Worm (Caenorhabditis elegans) whole organism, L3 larva: Measurements from ENCODE around the gene R09E10.1.

Source experiments
- elt-1 ChIP-seq: fragments of 150-350 bp; optimal IDR thresholded peaks from 2 replicates; lab custom pipeline; 2014; ENCODE audit warnings: missing biosample characterization, missing genetic modification characterization
- eor-1 ChIP-seq, 2 experiments: fragments of 150-350 bp; optimal IDR thresholded peaks; 2 replicates each; lab custom pipeline; 2014 to 2018; ENCODE audit warnings: missing biosample characterization in 2 of 2, missing genetic modification characterization in 2 of 2
- mdl-1 ChIP-seq: fragments of 150-350 bp; optimal IDR thresholded peaks from 2 replicates; lab custom pipeline; 2014; ENCODE audit warnings: missing biosample characterization, missing genetic modification characterization
- nhr-23 ChIP-seq: fragments of 150-350 bp; optimal IDR thresholded peaks from 2 replicates; lab custom pipeline; 2014; ENCODE audit warnings: missing biosample characterization, missing genetic modification reagents, missing genetic modification characterization
- pha-4 ChIP-seq: fragments of 150-350 bp; optimal IDR thresholded peaks from 2 replicates; lab custom pipeline; 2014; ENCODE audit warnings: missing biosample characterization, missing genetic modification reagents, missing genetic modification characterization
- snpc-4 ChIP-seq: fragments of 150-350 bp; optimal IDR thresholded peaks from 2 replicates; lab custom pipeline; 2014; ENCODE audit warnings: missing biosample characterization, missing genetic modification characterization
- tbx-2 ChIP-seq: sonication (generic microtip); optimal IDR thresholded peaks from 2 replicates; lab custom pipeline; 2016; ENCODE audit warnings: mild to moderate bottlenecking, missing genetic modification characterization, missing compliant biosample characterization
- unc-39 ChIP-seq: sonication (generic microtip); optimal IDR thresholded peaks from 4 replicates; lab custom pipeline; 2017; ENCODE audit warnings: missing biosample characterization, missing genetic modification characterization
- zag-1 ChIP-seq: fragments of 150-350 bp; optimal IDR thresholded peaks from 2 replicates; lab custom pipeline; 2014; ENCODE audit warnings: missing biosample characterization, missing genetic modification characterization

- TF ChIP-seq tbx-2 (no peak), elt-1 (no peak), zag-1 (tag; lab: Kevin White, UChicago) (no peak), unc-39 (tag; lab: Kevin White, UChicago) (no peak), mdl-1 (tag; lab: Kevin White, UChicago) (no peak), snpc-4 (peak; percentile 25), pha-4 (peak; percentile 78), nhr-23 (tag; lab: Kevin White, UChicago) (peak; percentile 27), eor-1 (tag; optimal IDR thresholded peaks at IDR 0.05; lab: Kevin White, UChicago) (no peak)
Measured at ce11 chrIV:10345990-10346389, 23.4 kb upstream of the R09E10.1 start.
